Fruit fly (Drosophila melanogaster) whole organism, embryonic: ENCODE results near the gene obst-B.
A peak's percentile ranks its signal among the peaks of the same experiment; 100 is the strongest.

Experiments
- Antp ChIP-seq: fragments of 200-800 bp; sonication (Bioruptor generic); optimal IDR thresholded peaks from 3 replicates; lab custom pipeline; 2016; ENCODE audit warnings: missing biosample characterization, missing genetic modification characterization
- Atf3 ChIP-seq: fragments of 200-800 bp; sonication (Bioruptor generic); optimal IDR thresholded peaks from 3 replicates; lab custom pipeline; 2016; ENCODE audit warnings: missing biosample characterization, missing genetic modification characterization
- CG11085 ChIP-seq: fragments of 200-800 bp; sonication (Bioruptor generic); IDR thresholded peaks from 2 replicates; pipeline ENCODE4 v1.3.6; 2022; ENCODE audit warnings: missing biosample characterization, missing genetic modification characterization
- CG11696 ChIP-seq: fragments of 200-800 bp; sonication (Bioruptor generic); IDR thresholded peaks from 2 replicates; pipeline ENCODE4 v1.3.6; 2022; ENCODE audit warnings: missing biosample characterization, missing genetic modification characterization
- CG11723 ChIP-seq: fragments of 200-800 bp; sonication (Bioruptor generic); optimal IDR thresholded peaks from 2 replicates; lab custom pipeline; 2017; ENCODE audit warnings: missing biosample characterization, mild to moderate bottlenecking, missing genetic modification characterization
- CG1233 ChIP-seq: fragments of 200-800 bp; sonication (Bioruptor generic); optimal IDR thresholded peaks from 4 replicates; lab custom pipeline; 2018; ENCODE audit warnings: missing biosample characterization, mild to moderate bottlenecking, missing genetic modification characterization
- CG12769 ChIP-seq: fragments of 200-800 bp; sonication (Bioruptor generic); optimal IDR thresholded peaks from 2 replicates; lab custom pipeline; 2019; ENCODE audit warnings: missing biosample characterization, mild to moderate bottlenecking, missing genetic modification characterization, moderate library complexity
- CG15073 ChIP-seq: fragments of 200-800 bp; sonication (Bioruptor generic); optimal IDR thresholded peaks from 2 replicates; lab custom pipeline; 2016; ENCODE audit warnings: missing biosample characterization, missing genetic modification characterization
- CG1603 ChIP-seq: fragments of 200-800 bp; sonication (Bioruptor generic); optimal IDR thresholded peaks from 2 replicates; lab custom pipeline; 2019; ENCODE audit warnings: missing biosample characterization, mild to moderate bottlenecking, missing genetic modification characterization, moderate library complexity
- CG1647 ChIP-seq: fragments of 200-800 bp; sonication (Bioruptor generic); optimal IDR thresholded peaks from 3 replicates; lab custom pipeline; 2016; ENCODE audit warnings: missing biosample characterization, missing genetic modification characterization
- CG16815 ChIP-seq: fragments of 200-800 bp; sonication (Bioruptor generic); optimal IDR thresholded peaks from 3 replicates; lab custom pipeline; 2017; ENCODE audit warnings: missing biosample characterization, mild to moderate bottlenecking, missing genetic modification characterization
- CG2199 ChIP-seq: fragments of 200-800 bp; sonication (Bioruptor generic); IDR thresholded peaks from 3 replicates; pipeline ENCODE4 v1.3.6; 2022; ENCODE audit warnings: missing biosample characterization, missing genetic modification characterization
- CG2202 ChIP-seq: fragments of 200-800 bp; sonication (Bioruptor generic); optimal IDR thresholded peaks from 2 replicates; lab custom pipeline; 2018; ENCODE audit warnings: missing biosample characterization, mild to moderate bottlenecking, missing genetic modification characterization
- CG2889 ChIP-seq: fragments of 200-800 bp; sonication (Bioruptor generic); IDR thresholded peaks from 3 replicates; pipeline ENCODE4 v1.3.6; 2022; ENCODE audit warnings: missing biosample characterization, missing genetic modification characterization
- CG30020 ChIP-seq: fragments of 200-800 bp; optimal IDR thresholded peaks from 2 replicates; lab custom pipeline; 2019; ENCODE audit warnings: missing biosample characterization, mild to moderate bottlenecking, missing genetic modification characterization, moderate library complexity
- CG31365 ChIP-seq: fragments of 200-800 bp; sonication (Bioruptor generic); optimal IDR thresholded peaks from 2 replicates; lab custom pipeline; 2018; ENCODE audit warnings: missing biosample characterization, mild to moderate bottlenecking, missing genetic modification characterization
- CG31388 ChIP-seq: fragments of 200-800 bp; sonication (Bioruptor generic); optimal IDR thresholded peaks from 2 replicates; lab custom pipeline; 2016; ENCODE audit warnings: missing biosample characterization, missing genetic modification characterization
- CG4730 ChIP-seq: fragments of 200-800 bp; sonication (Bioruptor generic); IDR thresholded peaks from 2 replicates; pipeline ENCODE4 v1.3.6; 2022; ENCODE audit warnings: missing biosample characterization, missing genetic modification characterization
- CG6175 ChIP-seq: fragments of 200-800 bp; sonication (Bioruptor generic); IDR thresholded peaks from 3 replicates; pipeline ENCODE4 v1.3.6; 2022; ENCODE audit warnings: missing biosample characterization, missing genetic modification characterization
- CG6854 ChIP-seq: fragments of 200-800 bp; sonication (Bioruptor generic); optimal IDR thresholded peaks from 3 replicates; lab custom pipeline; 2017; ENCODE audit warnings: missing biosample characterization, mild to moderate bottlenecking, missing genetic modification characterization
- CG8944 ChIP-seq: fragments of 200-800 bp; sonication (Bioruptor generic); optimal IDR thresholded peaks from 3 replicates; lab custom pipeline; 2016; ENCODE audit warnings: missing biosample characterization, missing genetic modification characterization
- CG9932 ChIP-seq: fragments of 200-800 bp; sonication (Bioruptor generic); IDR thresholded peaks from 2 replicates; pipeline ENCODE4 v1.3.6; 2022; ENCODE audit warnings: missing biosample characterization, missing genetic modification characterization
- CTCF ChIP-seq: fragments of 200-800 bp; sonication (Bioruptor generic); optimal IDR thresholded peaks from 2 replicates; lab custom pipeline; 2017; ENCODE audit warnings: missing biosample characterization, mild to moderate bottlenecking, missing genetic modification characterization, moderate library complexity
- Camta ChIP-seq: fragments of 200-800 bp; sonication (Bioruptor generic); optimal IDR thresholded peaks from 2 replicates; lab custom pipeline; 2016; ENCODE audit warnings: missing biosample characterization, missing genetic modification characterization
- D19A ChIP-seq: fragments of 200-800 bp; optimal IDR thresholded peaks from 3 replicates; lab custom pipeline; 2019; ENCODE audit warnings: missing biosample characterization, mild to moderate bottlenecking, missing genetic modification characterization, moderate library complexity
- Deaf1 ChIP-seq: fragments of 200-800 bp; optimal IDR thresholded peaks from 3 replicates; lab custom pipeline; 2019; ENCODE audit warnings: missing biosample characterization, mild to moderate bottlenecking, missing genetic modification characterization, moderate library complexity
- Eip74EF ChIP-seq, 2 experiments: fragments of 200-800 bp in 1 of 2; fragments of >200 bp in 1 of 2; sonication (Bioruptor generic) in 1 of 2; optimal IDR thresholded peaks; 2 replicates each; lab custom pipeline; 2017 to 2019; ENCODE audit warnings: missing biosample characterization in 2 of 2, missing genetic modification characterization in 2 of 2, mild to moderate bottlenecking in 1 of 2, moderate library complexity in 1 of 2
- Elba2 ChIP-seq: fragments of 200-800 bp; sonication (Bioruptor generic); optimal IDR thresholded peaks from 3 replicates; lab custom pipeline; 2016; ENCODE audit warnings: missing biosample characterization, missing genetic modification characterization
- Ets65A ChIP-seq: fragments of 200-800 bp; sonication (Bioruptor generic); peaks from one replicate; lab custom pipeline; 2016; ENCODE audit warnings: missing biosample characterization, missing genetic modification characterization
- Ets97D ChIP-seq: fragments of 200-800 bp; sonication (Bioruptor generic); optimal IDR thresholded peaks from 3 replicates; lab custom pipeline; 2016; ENCODE audit warnings: missing biosample characterization, missing genetic modification characterization
- Fer3 ChIP-seq: fragments of 200-800 bp; sonication (Bioruptor generic); optimal IDR thresholded peaks from 2 replicates; lab custom pipeline; 2018; ENCODE audit warnings: missing biosample characterization, mild to moderate bottlenecking, missing genetic modification characterization, moderate library complexity
- HLH3B ChIP-seq: fragments of 200-800 bp; sonication (Bioruptor generic); IDR thresholded peaks from 2 replicates; pipeline ENCODE4 v1.3.6; 2022; ENCODE audit warnings: missing biosample characterization, missing genetic modification characterization
- HLHmδ ChIP-seq: fragments of 200-800 bp; sonication (Bioruptor generic); optimal IDR thresholded peaks from 2 replicates; lab custom pipeline; 2018; ENCODE audit warnings: missing biosample characterization, mild to moderate bottlenecking, missing genetic modification characterization, moderate library complexity
- Med ChIP-seq: fragments of 200-800 bp; sonication (Bioruptor generic); peaks from one replicate; lab custom pipeline; 2016; ENCODE audit warnings: missing biosample characterization, missing genetic modification characterization, mild to moderate bottlenecking, inconsistent platforms, moderate library complexity
- NK7.1 ChIP-seq: fragments of 200-800 bp; sonication (Bioruptor generic); optimal IDR thresholded peaks from 3 replicates; lab custom pipeline; 2016; ENCODE audit warnings: missing biosample characterization, missing genetic modification characterization
- Sin3A ChIP-seq: fragments of >200 bp; optimal IDR thresholded peaks from 2 replicates; lab custom pipeline; 2018
- Spps ChIP-seq: fragments of 200-800 bp; sonication (Bioruptor generic); optimal IDR thresholded peaks from 2 replicates; lab custom pipeline; 2018; ENCODE audit warnings: missing biosample characterization, mild to moderate bottlenecking, missing genetic modification characterization
- bab2 ChIP-seq: fragments of 200-800 bp; sonication (Bioruptor generic); optimal IDR thresholded peaks from 2 replicates; lab custom pipeline; 2016; ENCODE audit warnings: missing biosample characterization, missing genetic modification characterization
- bbx ChIP-seq: fragments of 200-800 bp; sonication (Bioruptor generic); IDR thresholded peaks from 2 replicates; pipeline ENCODE4 v1.3.6; 2022; ENCODE audit warnings: missing biosample characterization, missing genetic modification characterization; ENCODE audit not compliant: partially characterized antibody
- btn ChIP-seq: fragments of 200-800 bp; sonication (Bioruptor generic); optimal IDR thresholded peaks from 2 replicates; lab custom pipeline; 2016; ENCODE audit warnings: missing biosample characterization, missing genetic modification characterization
- cg ChIP-seq: fragments of 200-800 bp; sonication (Bioruptor generic); optimal IDR thresholded peaks from 3 replicates; lab custom pipeline; 2019; ENCODE audit warnings: missing biosample characterization, mild to moderate bottlenecking, missing genetic modification characterization, moderate library complexity
- ci ChIP-seq: fragments of 200-800 bp; sonication (Bioruptor generic); IDR thresholded peaks from 3 replicates; pipeline ENCODE4 v1.3.6; 2022; ENCODE audit warnings: missing biosample characterization, missing genetic modification characterization
- dm ChIP-seq: fragments of 200-800 bp; sonication (Bioruptor generic); optimal IDR thresholded peaks from 3 replicates; lab custom pipeline; 2016; ENCODE audit warnings: missing biosample characterization, missing genetic modification characterization
- gt ChIP-seq: fragments of 200-800 bp; sonication (Bioruptor generic); IDR thresholded peaks from 2 replicates; pipeline ENCODE4 v1.3.6; 2022; ENCODE audit warnings: missing biosample characterization, missing genetic modification characterization
- lbe ChIP-seq: fragments of 200-800 bp; sonication (Bioruptor generic); optimal IDR thresholded peaks from 2 replicates; lab custom pipeline; 2016; ENCODE audit warnings: missing biosample characterization, mild to moderate bottlenecking, missing genetic modification characterization
- lola ChIP-seq, 3 experiments: fragments of >200 bp in 2 of 3; fragments of 200-800 bp in 1 of 3; sonication (Bioruptor generic) in 1 of 3; optimal IDR thresholded peaks; 2 replicates each; lab custom pipeline; 2017 to 2019; ENCODE audit warnings: missing biosample characterization in 3 of 3, missing genetic modification characterization in 3 of 3, mild to moderate bottlenecking in 1 of 3, moderate library complexity in 1 of 3
- prd ChIP-seq, 3 experiments: fragments of >200 bp in 2 of 3; fragments of 200-800 bp in 1 of 3; sonication (Bioruptor generic) in 1 of 3; optimal IDR thresholded peaks in 2 of 3; IDR thresholded peaks in 1 of 3; 2 replicates in 2 of 3; 3 replicates in 1 of 3; pipeline versions ENCODE4 v1.3.6 to Lab custom; 2017 to 2022; ENCODE audit warnings: missing biosample characterization in 1 of 3, missing genetic modification characterization in 1 of 3
- run ChIP-seq: fragments of 200-800 bp; sonication (Bioruptor generic); optimal IDR thresholded peaks from 3 replicates; lab custom pipeline; 2018; ENCODE audit warnings: missing biosample characterization, mild to moderate bottlenecking, missing genetic modification characterization
- sima ChIP-seq: fragments of 200-800 bp; sonication (Bioruptor generic); optimal IDR thresholded peaks from 2 replicates; lab custom pipeline; 2016; ENCODE audit warnings: missing biosample characterization, missing genetic modification characterization
- tx ChIP-seq: fragments of 200-800 bp; sonication (Bioruptor generic); optimal IDR thresholded peaks from 2 replicates; lab custom pipeline; 2016; ENCODE audit warnings: missing biosample characterization, missing genetic modification characterization
- vfl ChIP-seq: fragments of 200-800 bp; sonication (Bioruptor generic); optimal IDR thresholded peaks from 2 replicates; lab custom pipeline; 2016; ENCODE audit warnings: missing biosample characterization, missing genetic modification characterization
- zf30C ChIP-seq: fragments of 200-800 bp; sonication (Bioruptor generic); optimal IDR thresholded peaks from 3 replicates; lab custom pipeline; 2018; ENCODE audit warnings: missing biosample characterization, mild to moderate bottlenecking, missing genetic modification characterization

Gene obst-B

DNA sequence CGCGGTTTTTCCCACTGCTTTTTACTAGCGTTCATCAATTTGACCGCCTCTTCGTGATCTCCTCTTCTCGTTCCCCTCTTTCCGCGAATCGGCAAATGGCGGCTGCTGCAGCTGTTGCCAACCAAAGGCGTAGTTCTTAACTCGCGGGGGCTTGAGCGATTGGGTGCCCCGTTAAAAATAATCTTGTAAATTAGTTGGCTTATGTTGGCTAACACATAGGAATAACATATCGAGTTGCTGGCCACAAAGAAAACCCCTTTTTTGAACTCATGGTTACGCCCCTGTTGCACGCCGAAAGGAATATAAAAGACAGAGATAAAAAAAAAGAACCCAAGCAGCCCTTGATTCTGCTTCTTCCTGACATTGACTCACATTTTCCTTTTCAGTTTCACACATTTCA, 24.7 kb downstream of the obst-B start (continued):
- TF ChIP-seq CG8944 (GFP tag; lab: Kevin White, UChicago) = peak; percentile 71
- peak; percentile 50 for TF ChIP-seq CG11085 (GFP tag; lab: Robert Waterston, UW)
- TF ChIP-seq CG2199 (GFP tag; lab: Robert Waterston, UW) = peak; percentile 85
- peak; percentile 72 for TF ChIP-seq bab2 (GFP tag; lab: Kevin White, UChicago)
- TF ChIP-seq dm = no peak
- TF ChIP-seq CG9932 (GFP tag; lab: Robert Waterston, UW) = peak; percentile 49
- TF ChIP-seq Atf3 (GFP tag; lab: Kevin White, UChicago) = peak; percentile 72
- TF ChIP-seq CG4730 (GFP tag; lab: Robert Waterston, UW) = peak; percentile 76
- peak; percentile 63 for TF ChIP-seq CG1233
- no peak for TF ChIP-seq CG30020 (tag; lab: Kevin White, UChicago)
- peak; percentile 58; the same call in 2 of the 3 replicates for TF ChIP-seq CG2889 (GFP tag; lab: Robert Waterston, UW)
- no peak for TF ChIP-seq bbx
- peak; percentile 63 for TF ChIP-seq CG2202
- peak; percentile 84 for TF ChIP-seq Antp
- peak; percentile 45 for TF ChIP-seq Fer3 (tag; lab: Kevin White, UChicago)
- no peak for TF ChIP-seq CTCF (GFP tag; lab: Kevin White, UChicago)
- TF ChIP-seq CG1647 = peak; percentile 10
- TF ChIP-seq D19A (tag; lab: Kevin White, UChicago) = peak; percentile 43
- no peak for TF ChIP-seq zf30C (GFP tag; lab: Kevin White, UChicago)
- no peak for TF ChIP-seq CG6854 (GFP tag; lab: Kevin White, UChicago)
- no peak for TF ChIP-seq Deaf1
- TF ChIP-seq sima (GFP tag; lab: Kevin White, UChicago) = no peak
- TF ChIP-seq CG31388 = no peak
- TF ChIP-seq CG6175 (GFP tag; lab: Robert Waterston, UW) = peak; percentile 46; the same call in 1 of the 3 replicates
- no peak for TF ChIP-seq cg (GFP tag; lab: Kevin White, UChicago)
- peak; percentile 71 for TF ChIP-seq Camta (GFP tag; lab: Kevin White, UChicago)
- peak in 1 of 2 experiments; percentile 10 for TF ChIP-seq Eip74EF (GFP tag; optimal IDR thresholded peaks at IDR 0.05; lab: Kevin White, UChicago)
- TF ChIP-seq Spps (tag; lab: Kevin White, UChicago) = peak; percentile 65
- TF ChIP-seq lbe (GFP tag; lab: Kevin White, UChicago) = peak; percentile 88
- peak; percentile 87 for TF ChIP-seq CG1603 (tag; lab: Kevin White, UChicago)
- TF ChIP-seq ci = peak; percentile 94
- TF ChIP-seq Med (GFP tag; lab: Kevin White, UChicago) = peak; percentile 96
- peak; percentile 60 for TF ChIP-seq NK7.1 (GFP tag; lab: Kevin White, UChicago)
- TF ChIP-seq Elba2 (GFP tag; lab: Kevin White, UChicago) = no peak
- peak; percentile 74 for TF ChIP-seq gt (GFP tag; lab: Robert Waterston, UW)
- TF ChIP-seq HLHmδ = no peak
- TF ChIP-seq prd (optimal IDR thresholded peaks at IDR 0.05; lab: Kevin White, UChicago) = no peak
- TF ChIP-seq prd (GFP tag; IDR thresholded peaks at IDR 0.05; lab: Robert Waterston, UW) = peak; percentile 93
- peak; percentile 56; the same call in 1 of the 2 replicates for TF ChIP-seq CG11696
- TF ChIP-seq btn (GFP tag; lab: Kevin White, UChicago) = peak; percentile 50
- peak; percentile 51 for TF ChIP-seq CG15073 (GFP tag; lab: Kevin White, UChicago)
- TF ChIP-seq CG16815 (GFP tag; lab: Kevin White, UChicago) = peak; percentile 74
- no peak for TF ChIP-seq CG31365 (tag; lab: Kevin White, UChicago)
- peak; percentile 66 for TF ChIP-seq tx
- TF ChIP-seq HLH3B (GFP tag; lab: Robert Waterston, UW) = peak; percentile 85
- peak in 1 of 3 experiments; percentile 78 for TF ChIP-seq lola (GFP tag; optimal IDR thresholded peaks at IDR 0.05; lab: Kevin White, UChicago)
- TF ChIP-seq Sin3A (lab: Kevin White, UChicago) = no peak
- peak; percentile 91 for TF ChIP-seq Ets65A (GFP tag; lab: Kevin White, UChicago)
- TF ChIP-seq CG11723 (GFP tag; lab: Kevin White, UChicago) = no peak
- no peak for TF ChIP-seq Ets97D (GFP tag; lab: Kevin White, UChicago)
- TF ChIP-seq CG12769 (tag; lab: Kevin White, UChicago) = peak; percentile 49
- no peak for TF ChIP-seq run (tag; lab: Kevin White, UChicago)
- no peak for TF ChIP-seq vfl (GFP tag; lab: Kevin White, UChicago)
